Worm (Caenorhabditis elegans) whole organism, mixed stage, embryonic: ENCODE measurements around the gene F31E8.5.

Experiments
- M03D4.4 ChIP-seq: sonication (generic microtip); optimal IDR thresholded peaks from 2 replicates; lab custom pipeline; 2017; ENCODE audit warnings: mild to moderate bottlenecking, missing genetic modification characterization, missing compliant biosample characterization
- ces-1 ChIP-seq: fragments of 150-350 bp; optimal IDR thresholded peaks from 2 replicates; lab custom pipeline; 2014; ENCODE audit warnings: missing biosample characterization, missing genetic modification reagents, missing genetic modification characterization
- lsy-2 ChIP-seq: fragments of 150-350 bp; optimal IDR thresholded peaks from 2 replicates; lab custom pipeline; 2014; ENCODE audit warnings: missing biosample characterization, missing genetic modification characterization
- mab-5 ChIP-seq: fragments of 150-350 bp; optimal IDR thresholded peaks from 2 replicates; lab custom pipeline; 2014; ENCODE audit warnings: missing biosample characterization, missing genetic modification characterization
- unc-120 ChIP-seq: sonication (generic microtip); optimal IDR thresholded peaks from 2 replicates; lab custom pipeline; 2017; ENCODE audit warnings: missing genetic modification characterization, missing compliant biosample characterization; ENCODE audit not compliant: poor library complexity, severe bottlenecking
- unc-62 ChIP-seq: fragments of 150-350 bp; optimal IDR thresholded peaks from 2 replicates; lab custom pipeline; 2014; ENCODE audit warnings: missing biosample characterization, missing genetic modification reagents, missing genetic modification characterization
- ztf-11 ChIP-seq: fragments of 150-350 bp; optimal IDR thresholded peaks from 2 replicates; lab custom pipeline; 2014; ENCODE audit warnings: missing biosample characterization, missing genetic modification characterization

DNA sequence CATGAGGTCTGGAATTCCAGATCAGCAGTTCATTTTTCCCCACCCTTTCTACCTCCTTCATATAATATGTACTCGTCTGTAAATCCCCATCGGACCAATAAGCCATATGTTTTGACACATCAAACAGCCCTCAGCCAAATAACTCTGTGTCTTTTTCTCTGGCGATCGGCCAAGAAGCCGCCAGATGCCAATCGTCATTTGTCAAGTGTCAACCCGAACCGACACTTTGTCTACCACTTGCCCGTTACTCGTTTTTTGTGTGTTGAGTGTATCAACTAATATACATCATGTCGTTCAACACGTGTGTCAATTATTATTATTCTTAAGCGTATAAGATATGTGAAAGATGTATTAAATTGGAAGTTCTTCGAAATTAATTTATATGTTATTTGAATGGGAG, 16.2 kb upstream of the F31E8.5 start:
- no peak for TF ChIP-seq M03D4.4 (tag; lab: Kevin White, UChicago)
- peak; percentile 47 for TF ChIP-seq unc-120 (tag; lab: Kevin White, UChicago)
- no peak for TF ChIP-seq ces-1 (GFP tag; lab: Kevin White, UChicago)
- TF ChIP-seq unc-62 (GFP tag; lab: Kevin White, UChicago) = peak; percentile 98
- TF ChIP-seq mab-5 = no peak
- TF ChIP-seq ztf-11 (tag; lab: Kevin White, UChicago) = no peak
- TF ChIP-seq lsy-2 (tag; lab: Kevin White, UChicago) = no peak
